Worm (Caenorhabditis elegans): ENCODE data around the gene josd-1.

ce11 chrIII:2874144-2874868 lies 37.9 kb downstream of the josd-1 start, which contains the start of gene klf-1:
- TF ChIP-seq nhr-11 (tag; optimal IDR thresholded peaks at IDR 0.05) (no peak), ceh-22 (tag; optimal IDR thresholded peaks at IDR 0.05) (no peak), sox-2 (GFP tag; IDR thresholded peaks at IDR 0.05) (no peak)
